Worm (Caenorhabditis elegans) whole organism, L2 larva: ENCODE measurements around the gene mrps-5.

Experiments
- ZK546.5 ChIP-seq: sonication (generic microtip); optimal IDR thresholded peaks from 2 replicates; lab custom pipeline; 2017; ENCODE audit warnings: missing biosample characterization, missing genetic modification characterization
- aly-2 ChIP-seq: fragments of 150-350 bp; optimal IDR thresholded peaks from 2 replicates; lab custom pipeline; 2014; ENCODE audit warnings: missing biosample characterization, missing genetic modification characterization
- ama-1 ChIP-seq: fragments of 150-350 bp; optimal IDR thresholded peaks from 2 replicates; lab custom pipeline; 2018; ENCODE audit warnings: inconsistent platforms
- ceh-82 ChIP-seq: fragments of 150-350 bp; optimal IDR thresholded peaks from 2 replicates; lab custom pipeline; 2014; ENCODE audit warnings: missing biosample characterization, missing genetic modification characterization
- lin-13 ChIP-seq: fragments of 150-350 bp; optimal IDR thresholded peaks from 2 replicates; lab custom pipeline; 2014; ENCODE audit warnings: missing biosample characterization, missing genetic modification reagents, missing genetic modification characterization
- nhr-23 ChIP-seq: fragments of 150-350 bp; optimal IDR thresholded peaks from 2 replicates; lab custom pipeline; 2014; ENCODE audit warnings: missing biosample characterization, missing genetic modification reagents, missing genetic modification characterization
- nhr-237 ChIP-seq: fragments of 150-350 bp; optimal IDR thresholded peaks from 2 replicates; lab custom pipeline; 2014; ENCODE audit warnings: missing biosample characterization, missing genetic modification characterization
- nhr-25 ChIP-seq: fragments of 150-350 bp; sonication (generic microtip); optimal IDR thresholded peaks from 3 replicates; lab custom pipeline; 2014; ENCODE audit warnings: missing biosample characterization, missing genetic modification characterization
- unc-39 ChIP-seq: fragments of 150-350 bp; optimal IDR thresholded peaks from 2 replicates; lab custom pipeline; 2014; ENCODE audit warnings: missing biosample characterization, missing genetic modification characterization
- unc-62 ChIP-seq: fragments of 150-350 bp; optimal IDR thresholded peaks from 2 replicates; lab custom pipeline; 2014; ENCODE audit warnings: missing biosample characterization, missing genetic modification reagents, missing genetic modification characterization

DNA sequence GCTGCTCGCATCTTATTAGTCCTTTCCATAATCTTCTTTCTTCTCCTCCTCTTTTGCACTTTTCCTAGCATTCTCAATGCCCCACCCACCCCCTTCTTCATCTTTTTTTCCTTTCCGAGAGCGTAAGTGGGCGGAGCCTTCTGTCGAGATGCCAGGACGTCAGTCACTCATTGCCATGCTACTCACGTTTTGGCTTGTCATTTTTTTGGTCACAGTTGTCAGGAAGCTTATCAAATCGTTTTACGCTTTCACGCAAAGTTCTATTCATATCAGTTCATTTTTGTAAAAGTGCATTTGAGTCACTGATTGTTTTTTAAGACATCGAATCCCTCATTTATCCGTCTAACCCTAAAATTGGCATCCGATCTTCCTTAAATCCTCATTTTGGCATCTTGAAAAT, 23.3 kb upstream of the mrps-5 start:
- TF ChIP-seq ZK546.5 (tag; lab: Kevin White, UChicago) (no peak), nhr-237 (tag; lab: Kevin White, UChicago) (no peak), unc-62 (GFP tag; lab: Kevin White, UChicago) (peak; percentile 46), nhr-25 (tag; lab: Kevin White, UChicago) (no peak), lin-13 (GFP tag; lab: Kevin White, UChicago) (no peak), ama-1 (lab: Kevin White, UChicago) (no peak), aly-2 (tag; lab: Kevin White, UChicago) (no peak), unc-39 (tag; lab: Kevin White, UChicago) (no peak), ceh-82 (tag; lab: Kevin White, UChicago) (no peak), nhr-23 (tag; lab: Kevin White, UChicago) (no peak)
